Worm (Caenorhabditis elegans): ENCODE data around the gene ift-81.

Gene ift-81

ce11 chrX:5355253-5355652, 56.9 kb downstream of the ift-81 start (continued):
- TF ChIP-seq pqm-1 (tag; optimal IDR thresholded peaks at IDR 0.05) (no peak), unc-39 (tag; optimal IDR thresholded peaks at IDR 0.05) (no peak), aha-1 (tag) (peak; percentile 100), R02D3.7 (tag; optimal IDR thresholded peaks at IDR 0.05) (no peak), saeg-2 (GFP tag; IDR thresholded peaks at IDR 0.05) (no peak), T26A8.4 (GFP tag; IDR thresholded peaks at IDR 0.05) (0 out of 2 replicates have a peak, but pooled peaks have one; percentile 9), lin-38 (GFP tag; IDR thresholded peaks at IDR 0.05) (no peak; the same call in 1 of the 2 replicates), Y105C5A.15 (GFP tag; IDR thresholded peaks at IDR 0.05) (no peak), F44E2.7 (GFP tag; IDR thresholded peaks at IDR 0.05) (no peak), nhr-76 (tag; optimal IDR thresholded peaks at IDR 0.05) (no peak), Y75B8A.6 (GFP tag; IDR thresholded peaks at IDR 0.05) (0 out of 2 replicates have a peak, but pooled peaks have one; percentile 30), hmg-1.1 (GFP tag; IDR thresholded peaks at IDR 0.05) (no peak), mdt-29 (GFP tag; IDR thresholded peaks at IDR 0.05) (peak; percentile 35; the same call in 1 of the 2 replicates), dmd-8 (GFP tag; IDR thresholded peaks at IDR 0.05) (no peak), dmd-9 (GFP tag; IDR thresholded peaks at IDR 0.05) (no peak), nhr-11 (tag; optimal IDR thresholded peaks at IDR 0.05) (no peak), nhr-237 (tag; optimal IDR thresholded peaks at IDR 0.05) (no peak), mxl-3 (GFP tag; optimal IDR thresholded peaks at IDR 0.05) (no peak), unc-62 (GFP tag; optimal IDR thresholded peaks at IDR 0.05 in 1 of 2) (no peak), unc-62 (tag; optimal IDR thresholded peaks at IDR 0.05) (no peak), Y48G9A.11 (GFP tag; IDR thresholded peaks at IDR 0.05) (no peak), hlh-11 (tag; optimal IDR thresholded peaks at IDR 0.05) (peak; percentile 68), nhr-6 (tag; optimal IDR thresholded peaks at IDR 0.05) (no peak), vab-7 (GFP tag; IDR thresholded peaks at IDR 0.05) (no peak), nhr-10 (tag; optimal IDR thresholded peaks at IDR 0.05) (no peak), nhr-48 (tag; optimal IDR thresholded peaks at IDR 0.05) (no peak), ctbp-1 (GFP tag; IDR thresholded peaks at IDR 0.05) (no peak), pha-4 (GFP tag; IDR thresholded peaks at IDR 0.05) (no peak), pha-4 (tag; optimal IDR thresholded peaks at IDR 0.05) (peak; percentile 44), daf-12 (tag; optimal IDR thresholded peaks at IDR 0.05) (no peak), F49E8.2 (tag; optimal IDR thresholded peaks at IDR 0.05; ENCODE audit: borderline replicate concordance) (no peak), daf-16 (GFP tag; optimal IDR thresholded peaks at IDR 0.05) (no peak), daf-16 (tag; optimal IDR thresholded peaks at IDR 0.05) (peak; percentile 97), unc-130 (GFP tag; optimal IDR thresholded peaks at IDR 0.05) (no peak), sdz-12 (GFP tag; optimal IDR thresholded peaks at IDR 0.05) (no peak), lir-3 (tag; optimal IDR thresholded peaks at IDR 0.05) (no peak), egl-43 (GFP tag; IDR thresholded peaks at IDR 0.05) (no peak), lim-7 (GFP tag; IDR thresholded peaks at IDR 0.05) (no peak), nhr-77 (tag; optimal IDR thresholded peaks at IDR 0.05) (no peak), ces-1 (GFP tag; optimal IDR thresholded peaks at IDR 0.05) (no peak), nhr-42 (GFP tag; IDR thresholded peaks at IDR 0.05) (no peak), lin-15B (tag; optimal IDR thresholded peaks at IDR 0.05) (no peak), nhr-102 (tag; optimal IDR thresholded peaks at IDR 0.05) (no peak), set-16 (GFP tag; IDR thresholded peaks at IDR 0.05) (no peak), spr-1 (tag; optimal IDR thresholded peaks at IDR 0.05) (no peak), lin-1 (GFP tag; IDR thresholded peaks at IDR 0.05) (no peak), nhr-28 (tag; optimal IDR thresholded peaks at IDR 0.05) (peak; percentile 14), arid-1 (GFP tag; conservative IDR thresholded peaks at IDR 0.05) (no peak), F37D6.2 (tag; optimal IDR thresholded peaks at IDR 0.05) (no peak), daf-8 (GFP tag; IDR thresholded peaks at IDR 0.05) (no peak), ceh-62 (tag; optimal IDR thresholded peaks at IDR 0.05) (no peak), skn-1 (tag; optimal IDR thresholded peaks at IDR 0.05) (no peak), snpc-4 (tag; optimal IDR thresholded peaks at IDR 0.05) (no peak), ZK337.2 (GFP tag; IDR thresholded peaks at IDR 0.05) (no peak), snpc-1.2 (GFP tag; IDR thresholded peaks at IDR 0.05) (no peak)

Measured in whole organism, L4 larva.